Fruit fly (Drosophila melanogaster) whole organism, embryonic: ENCODE data around the gene Drice.
A peak's percentile ranks its signal among the peaks of the same experiment; 100 is the strongest.

Experiments
- Ada2b ChIP-seq: fragments of 200-800 bp; sonication (Bioruptor generic); IDR thresholded peaks from 2 replicates; pipeline ENCODE4 v1.3.6; 2022; ENCODE audit warnings: missing biosample characterization, missing genetic modification characterization
- CG10321 ChIP-seq: fragments of 200-800 bp; sonication (Bioruptor generic); IDR thresholded peaks from 2 replicates; pipeline ENCODE4 v1.3.6; 2022; ENCODE audit warnings: missing biosample characterization, missing genetic modification characterization
- CG10462 ChIP-seq: fragments of 200-800 bp; sonication (Bioruptor generic); optimal IDR thresholded peaks from 2 replicates; lab custom pipeline; 2016; ENCODE audit warnings: missing biosample characterization, missing genetic modification characterization
- CG10654 ChIP-seq: fragments of 200-800 bp; sonication (Bioruptor generic); optimal IDR thresholded peaks from 2 replicates; lab custom pipeline; 2016; ENCODE audit warnings: missing biosample characterization, missing genetic modification characterization
- CG12104 ChIP-seq: fragments of 200-800 bp; sonication (Bioruptor generic); optimal IDR thresholded peaks from 3 replicates; lab custom pipeline; 2016; ENCODE audit warnings: missing biosample characterization, missing genetic modification characterization
- CG12391 ChIP-seq: fragments of 200-800 bp; sonication (Bioruptor generic); optimal IDR thresholded peaks from 3 replicates; lab custom pipeline; 2018; ENCODE audit warnings: missing biosample characterization, mild to moderate bottlenecking, missing genetic modification characterization, moderate library complexity
- CG13296 ChIP-seq: fragments of 200-800 bp; sonication (Bioruptor generic); optimal IDR thresholded peaks from 3 replicates; lab custom pipeline; 2018; ENCODE audit warnings: missing biosample characterization, mild to moderate bottlenecking, missing genetic modification characterization
- CG13624 ChIP-seq: fragments of 200-800 bp; sonication (Bioruptor generic); optimal IDR thresholded peaks from 2 replicates; lab custom pipeline; 2016; ENCODE audit warnings: missing biosample characterization, missing genetic modification characterization
- CG14965 ChIP-seq: fragments of 200-800 bp; sonication (Bioruptor generic); optimal IDR thresholded peaks from 2 replicates; lab custom pipeline; 2016; ENCODE audit warnings: missing biosample characterization, missing genetic modification characterization, borderline replicate concordance
- CG16815 ChIP-seq: fragments of 200-800 bp; sonication (Bioruptor generic); optimal IDR thresholded peaks from 3 replicates; lab custom pipeline; 2017; ENCODE audit warnings: missing biosample characterization, mild to moderate bottlenecking, missing genetic modification characterization
- CG17385 ChIP-seq: fragments of 200-800 bp; sonication (Bioruptor generic); optimal IDR thresholded peaks from 3 replicates; lab custom pipeline; 2018; ENCODE audit warnings: missing biosample characterization, mild to moderate bottlenecking, missing genetic modification characterization
- CG17568 ChIP-seq: fragments of 200-800 bp; sonication (Bioruptor generic); optimal IDR thresholded peaks from 2 replicates; lab custom pipeline; 2018; ENCODE audit warnings: missing biosample characterization, mild to moderate bottlenecking, missing genetic modification characterization, moderate library complexity
- CG30403 ChIP-seq: fragments of 200-800 bp; sonication (Bioruptor generic); optimal IDR thresholded peaks from 3 replicates; lab custom pipeline; 2016; ENCODE audit warnings: missing biosample characterization, missing genetic modification characterization
- CG31441 ChIP-seq: fragments of 200-800 bp; sonication (Bioruptor generic); IDR thresholded peaks from 2 replicates; pipeline ENCODE4 v1.3.6; 2022; ENCODE audit warnings: missing biosample characterization, missing genetic modification characterization
- CG34422 ChIP-seq: fragments of 200-800 bp; sonication (Bioruptor generic); IDR thresholded peaks from 3 replicates; pipeline ENCODE4 v1.3.6; 2022; ENCODE audit warnings: missing biosample characterization, missing genetic modification characterization
- CG9215 ChIP-seq: fragments of 200-800 bp; sonication (Bioruptor generic); IDR thresholded peaks from 2 replicates; pipeline ENCODE4 v1.3.6; 2022; ENCODE audit warnings: missing biosample characterization, missing genetic modification characterization
- CTCF ChIP-seq: fragments of 200-800 bp; sonication (Bioruptor generic); optimal IDR thresholded peaks from 2 replicates; lab custom pipeline; 2017; ENCODE audit warnings: missing biosample characterization, mild to moderate bottlenecking, missing genetic modification characterization, moderate library complexity
- Dad ChIP-seq: fragments of 200-800 bp; sonication (Bioruptor generic); optimal IDR thresholded peaks from 3 replicates; lab custom pipeline; 2016; ENCODE audit warnings: missing biosample characterization, missing genetic modification characterization
- Dbx ChIP-seq: fragments of 200-800 bp; sonication (Bioruptor generic); IDR thresholded peaks from 3 replicates; pipeline ENCODE4 v1.3.6; 2022; ENCODE audit warnings: missing biosample characterization, missing genetic modification characterization
- Deaf1 ChIP-seq: fragments of 200-800 bp; optimal IDR thresholded peaks from 3 replicates; lab custom pipeline; 2019; ENCODE audit warnings: missing biosample characterization, mild to moderate bottlenecking, missing genetic modification characterization, moderate library complexity
- Dll ChIP-seq: fragments of 200-800 bp; sonication (Bioruptor generic); IDR thresholded peaks from 4 replicates; pipeline ENCODE4 v1.3.6; 2022; ENCODE audit warnings: missing biosample characterization, missing genetic modification characterization; ENCODE audit not compliant: partially characterized antibody
- Eip74EF ChIP-seq, 2 experiments: fragments of 200-800 bp in 1 of 2; fragments of >200 bp in 1 of 2; sonication (Bioruptor generic) in 1 of 2; optimal IDR thresholded peaks; 2 replicates each; lab custom pipeline; 2017 to 2019; ENCODE audit warnings: missing biosample characterization in 2 of 2, missing genetic modification characterization in 2 of 2, mild to moderate bottlenecking in 1 of 2, moderate library complexity in 1 of 2
- Fer1 ChIP-seq: fragments of 200-800 bp; sonication (Bioruptor generic); optimal IDR thresholded peaks from 2 replicates; lab custom pipeline; 2017; ENCODE audit warnings: missing biosample characterization, mild to moderate bottlenecking, missing genetic modification characterization
- H15 ChIP-seq: fragments of 200-800 bp; sonication (Bioruptor generic); IDR thresholded peaks from 3 replicates; pipeline ENCODE4 v1.3.6; 2022; ENCODE audit warnings: missing biosample characterization, missing genetic modification characterization
- Hr39 ChIP-seq: fragments of >200 bp; optimal IDR thresholded peaks from 2 replicates; lab custom pipeline; 2017
- Hr78 ChIP-seq, 2 experiments: fragments of 200-800 bp in 1 of 2; fragments of >200 bp in 1 of 2; sonication (Bioruptor generic) in 1 of 2; optimal IDR thresholded peaks; 2 replicates each; lab custom pipeline; 2017 to 2019; ENCODE audit warnings: missing biosample characterization in 2 of 2, missing genetic modification characterization in 2 of 2, mild to moderate bottlenecking in 1 of 2, moderate library complexity in 1 of 2
- Med ChIP-seq: fragments of 200-800 bp; sonication (Bioruptor generic); peaks from one replicate; lab custom pipeline; 2016; ENCODE audit warnings: missing biosample characterization, missing genetic modification characterization, mild to moderate bottlenecking, inconsistent platforms, moderate library complexity
- Mes4 ChIP-seq: fragments of 200-800 bp; sonication (Bioruptor generic); optimal IDR thresholded peaks from 2 replicates; lab custom pipeline; 2016; ENCODE audit warnings: missing biosample characterization, missing genetic modification characterization
- NC2β ChIP-seq: fragments of 200-800 bp; sonication (Bioruptor generic); optimal IDR thresholded peaks from 2 replicates; lab custom pipeline; 2016; ENCODE audit warnings: missing biosample characterization, missing genetic modification characterization
- Rfx ChIP-seq: fragments of 200-800 bp; sonication (Bioruptor generic); IDR thresholded peaks from 2 replicates; pipeline ENCODE4 v1.3.6; 2022; ENCODE audit warnings: missing biosample characterization, missing genetic modification characterization
- Sry-β ChIP-seq: fragments of 200-800 bp; sonication (Bioruptor generic); optimal IDR thresholded peaks from 2 replicates; lab custom pipeline; 2018; ENCODE audit warnings: missing biosample characterization, mild to moderate bottlenecking, missing genetic modification characterization, moderate library complexity
- Stat92E ChIP-seq, 3 experiments: fragments of >200 bp in 2 of 3; fragments of 200-800 bp in 1 of 3; sonication (Bioruptor generic) in 1 of 3; optimal IDR thresholded peaks; 2 replicates each; lab custom pipeline; 2017 to 2019; ENCODE audit warnings: missing biosample characterization in 3 of 3, missing genetic modification characterization in 3 of 3, mild to moderate bottlenecking in 1 of 3, moderate library complexity in 1 of 3
- Xbp1 ChIP-seq: fragments of 200-800 bp; sonication (Bioruptor generic); optimal IDR thresholded peaks from 3 replicates; lab custom pipeline; 2016; ENCODE audit warnings: missing biosample characterization, mild to moderate bottlenecking, missing genetic modification characterization
- Xrp1 ChIP-seq: fragments of 200-800 bp; sonication (Bioruptor generic); IDR thresholded peaks from 2 replicates; pipeline ENCODE4 v1.3.6; 2022; ENCODE audit warnings: missing biosample characterization, missing genetic modification characterization
- ab ChIP-seq: fragments of 200-800 bp; sonication (Bioruptor generic); optimal IDR thresholded peaks from 2 replicates; lab custom pipeline; 2016; ENCODE audit warnings: missing biosample characterization, missing genetic modification characterization
- chif ChIP-seq, 2 experiments: fragments of 200-800 bp; sonication (Bioruptor generic); optimal IDR thresholded peaks; 3 replicates each; lab custom pipeline; 2016; ENCODE audit warnings: missing biosample characterization in 2 of 2, missing genetic modification characterization in 2 of 2
- chn ChIP-seq: fragments of 200-800 bp; sonication (Bioruptor generic); optimal IDR thresholded peaks from 2 replicates; lab custom pipeline; 2016; ENCODE audit warnings: missing biosample characterization, missing genetic modification characterization
- crp ChIP-seq, 2 experiments: fragments of 200-800 bp; sonication (Bioruptor generic); optimal IDR thresholded peaks; 2 replicates in 1 of 2; 3 replicates in 1 of 2; lab custom pipeline; 2017; ENCODE audit warnings: missing biosample characterization in 2 of 2, missing genetic modification characterization in 2 of 2, mild to moderate bottlenecking in 1 of 2, moderate library complexity in 1 of 2
- cwo ChIP-seq: fragments of 200-800 bp; sonication (Bioruptor generic); optimal IDR thresholded peaks from 3 replicates; lab custom pipeline; 2017; ENCODE audit warnings: missing biosample characterization, missing genetic modification characterization, mild to moderate bottlenecking, moderate library complexity, missing genetic modification reagents
- da ChIP-seq: fragments of 200-800 bp; sonication (Bioruptor generic); optimal IDR thresholded peaks from 2 replicates; lab custom pipeline; 2016; ENCODE audit warnings: missing biosample characterization, missing genetic modification characterization
- fd96Cb ChIP-seq: fragments of 200-800 bp; sonication (Bioruptor generic); optimal IDR thresholded peaks from 2 replicates; lab custom pipeline; 2018; ENCODE audit warnings: missing biosample characterization, mild to moderate bottlenecking, missing genetic modification characterization, moderate library complexity
- grn ChIP-seq: fragments of 200-800 bp; sonication (Bioruptor generic); optimal IDR thresholded peaks from 3 replicates; lab custom pipeline; 2017; ENCODE audit warnings: missing biosample characterization, missing genetic modification characterization
- hb ChIP-seq: fragments of 200-800 bp; sonication (Bioruptor generic); IDR thresholded peaks from 3 replicates; pipeline ENCODE4 v1.3.6; 2022; ENCODE audit warnings: missing biosample characterization, missing genetic modification characterization; ENCODE audit not compliant: partially characterized antibody
- hth ChIP-seq: fragments of >200 bp; optimal IDR thresholded peaks from 2 replicates; lab custom pipeline; 2017; ENCODE audit warnings: inconsistent platforms
- nom ChIP-seq: fragments of 200-800 bp; sonication (Bioruptor generic); optimal IDR thresholded peaks from 2 replicates; lab custom pipeline; 2017; ENCODE audit warnings: missing biosample characterization, missing genetic modification characterization, mild to moderate bottlenecking, moderate library complexity, missing genetic modification reagents
- pita ChIP-seq: fragments of 200-800 bp; sonication (Bioruptor generic); optimal IDR thresholded peaks from 2 replicates; lab custom pipeline; 2017; ENCODE audit warnings: missing biosample characterization, mild to moderate bottlenecking, missing genetic modification characterization
- salm ChIP-seq: fragments of 200-800 bp; sonication (Bioruptor generic); optimal IDR thresholded peaks from 2 replicates; lab custom pipeline; 2018; ENCODE audit warnings: missing biosample characterization, mild to moderate bottlenecking, missing genetic modification characterization
- sens ChIP-seq: fragments of 200-800 bp; sonication (Bioruptor generic); peaks from one replicate; lab custom pipeline; 2016; ENCODE audit warnings: missing biosample characterization, missing genetic modification characterization
- sim ChIP-seq: fragments of 200-800 bp; sonication (Bioruptor generic); IDR thresholded peaks from 2 replicates; pipeline ENCODE4 v1.3.6; 2022; ENCODE audit warnings: missing biosample characterization, missing genetic modification characterization
- tio ChIP-seq: fragments of 200-800 bp; sonication (Bioruptor generic); optimal IDR thresholded peaks from 2 replicates; lab custom pipeline; 2017; ENCODE audit warnings: missing biosample characterization, missing genetic modification characterization, inconsistent platforms
- tna ChIP-seq: fragments of 200-800 bp; sonication (Bioruptor generic); IDR thresholded peaks from 2 replicates; pipeline ENCODE4 v1.3.6; 2022; ENCODE audit warnings: missing biosample characterization, missing genetic modification characterization; ENCODE audit not compliant: partially characterized antibody
- vvl ChIP-seq: fragments of 200-800 bp; sonication (Bioruptor generic); IDR thresholded peaks from 2 replicates; pipeline ENCODE4 v1.3.6; 2022; ENCODE audit warnings: missing biosample characterization, missing genetic modification characterization

Drice gene

DNA sequence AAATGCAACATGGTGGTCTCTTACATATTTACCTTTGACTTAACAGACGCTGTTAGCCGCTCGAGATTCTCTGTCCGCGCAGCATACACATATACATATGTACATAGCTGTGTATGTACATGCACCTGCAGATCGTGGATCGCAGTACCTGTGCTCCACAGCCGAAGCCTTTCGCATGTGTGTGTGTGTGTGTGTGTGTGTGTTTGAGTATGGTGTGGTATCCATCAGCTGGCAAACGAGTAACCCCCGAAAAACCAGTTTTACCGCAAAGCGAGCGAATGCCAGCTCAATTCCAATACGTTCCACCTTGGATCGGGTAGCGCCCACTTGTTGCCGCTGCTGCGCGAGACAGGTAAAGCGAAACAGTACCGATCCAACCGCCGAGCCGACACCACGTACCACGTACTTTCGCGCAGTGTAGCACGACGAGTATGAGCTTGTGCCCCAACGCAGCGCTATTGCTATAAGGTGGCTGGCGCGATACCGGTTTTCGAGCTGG, 41.9 kb downstream of the Drice start, which contains the start of gene Cad99C (continued):
- TF ChIP-seq cwo (GFP tag; lab: Kevin White, UChicago) (no peak), CG17385 (GFP tag; lab: Kevin White, UChicago) (peak; percentile 1), Rfx (no peak), hth (lab: Kevin White, UChicago) (no peak), CG30403 (no peak), CG10321 (GFP tag; lab: Robert Waterston, UW) (no peak), CG14965 (GFP tag; lab: Kevin White, UChicago) (no peak), Dbx (GFP tag; lab: Robert Waterston, UW) (no peak), chn (GFP tag; lab: Kevin White, UChicago) (peak; percentile 31), Mes4 (GFP tag; lab: Kevin White, UChicago) (no peak), CG31441 (GFP tag; lab: Robert Waterston, UW) (no peak), Xrp1 (GFP tag; lab: Robert Waterston, UW) (no peak), Dad (GFP tag; lab: Kevin White, UChicago) (no peak), crp (GFP tag; optimal IDR thresholded peaks at IDR 0.05; lab: Kevin White, UChicago) (peak in 1 of 2 experiments; percentile 59), vvl (peak; percentile 66), nom (GFP tag; lab: Kevin White, UChicago) (peak; percentile 50), CG13296 (no peak), H15 (GFP tag; lab: Robert Waterston, UW) (no peak), Deaf1 (peak; percentile 90), da (GFP tag; lab: Kevin White, UChicago) (no peak), grn (GFP tag; lab: Kevin White, UChicago) (no peak), sim (GFP tag; lab: Robert Waterston, UW) (no peak), CG16815 (GFP tag; lab: Kevin White, UChicago) (no peak), CG13624 (no peak), CG34422 (GFP tag; lab: Robert Waterston, UW) (0 out of 3 replicates have a peak, but pooled peaks have one; percentile 38), sens (GFP tag; lab: Kevin White, UChicago) (peak; percentile 72), tio (no peak), CG9215 (GFP tag; lab: Robert Waterston, UW) (no peak), CTCF (GFP tag; lab: Kevin White, UChicago) (no peak), pita (no peak), fd96Cb (tag; lab: Kevin White, UChicago) (no peak), CG10462 (GFP tag; lab: Kevin White, UChicago) (no peak), Ada2b (GFP tag; lab: Robert Waterston, UW) (no peak), Med (GFP tag; lab: Kevin White, UChicago) (peak; percentile 78), CG12391 (tag; lab: Kevin White, UChicago) (no peak), Stat92E (GFP tag; optimal IDR thresholded peaks at IDR 0.05; lab: Kevin White, UChicago) (peak in 1 of 3 experiments; percentile 76), Hr39 (no peak), Fer1 (GFP tag; lab: Kevin White, UChicago) (no peak), Hr78 (GFP tag; optimal IDR thresholded peaks at IDR 0.05; lab: Kevin White, UChicago) (peak in 1 of 2 experiments; percentile 27), tna (GFP tag; lab: Robert Waterston, UW) (no peak), chif (GFP tag; optimal IDR thresholded peaks at IDR 0.05; lab: Kevin White, UChicago) (no peak), salm (tag; lab: Kevin White, UChicago) (no peak), CG10654 (GFP tag; lab: Kevin White, UChicago) (no peak), hb (GFP tag; lab: Robert Waterston, UW) (no peak), CG17568 (GFP tag; lab: Kevin White, UChicago) (no peak), CG12104 (no peak), ab (GFP tag; lab: Kevin White, UChicago) (no peak), Eip74EF (GFP tag; optimal IDR thresholded peaks at IDR 0.05; lab: Kevin White, UChicago) (no peak), Xbp1 (GFP tag; lab: Kevin White, UChicago) (no peak), NC2β (no peak), Dll (GFP tag; lab: Robert Waterston, UW) (no peak), Sry-β (GFP tag; lab: Kevin White, UChicago) (no peak)
